Fruit fly (Drosophila melanogaster) whole organism, embryonic: ENCODE data around the gene CG4957.
A peak's percentile ranks its signal among the peaks of the same experiment; 100 is the strongest.

Source experiments
- BtbVII ChIP-seq: fragments of 200-800 bp; sonication (Bioruptor generic); optimal IDR thresholded peaks from 3 replicates; lab custom pipeline; 2017; ENCODE audit warnings: missing biosample characterization, mild to moderate bottlenecking, missing genetic modification characterization
- CG10979 ChIP-seq: fragments of 200-800 bp; sonication (Bioruptor generic); optimal IDR thresholded peaks from 2 replicates; lab custom pipeline; 2018; ENCODE audit warnings: missing biosample characterization, mild to moderate bottlenecking, missing genetic modification characterization, moderate library complexity
- CG11085 ChIP-seq: fragments of 200-800 bp; sonication (Bioruptor generic); IDR thresholded peaks from 2 replicates; pipeline ENCODE4 v1.3.6; 2022; ENCODE audit warnings: missing biosample characterization, missing genetic modification characterization
- CG11504 ChIP-seq: fragments of 200-800 bp; sonication (Bioruptor generic); optimal IDR thresholded peaks from 3 replicates; lab custom pipeline; 2019; ENCODE audit warnings: missing biosample characterization, mild to moderate bottlenecking, missing genetic modification characterization, moderate library complexity
- CG12104 ChIP-seq: fragments of 200-800 bp; sonication (Bioruptor generic); optimal IDR thresholded peaks from 3 replicates; lab custom pipeline; 2016; ENCODE audit warnings: missing biosample characterization, missing genetic modification characterization
- CG13624 ChIP-seq: fragments of 200-800 bp; sonication (Bioruptor generic); optimal IDR thresholded peaks from 2 replicates; lab custom pipeline; 2016; ENCODE audit warnings: missing biosample characterization, missing genetic modification characterization
- CG15011 ChIP-seq: fragments of 200-800 bp; sonication (Bioruptor generic); optimal IDR thresholded peaks from 3 replicates; lab custom pipeline; 2018; ENCODE audit warnings: missing biosample characterization, mild to moderate bottlenecking, missing genetic modification characterization
- CG17359 ChIP-seq: fragments of 200-800 bp; sonication (Bioruptor generic); optimal IDR thresholded peaks from 3 replicates; lab custom pipeline; 2018; ENCODE audit warnings: missing biosample characterization, mild to moderate bottlenecking, missing genetic modification characterization, moderate library complexity
- CG18599 ChIP-seq: fragments of 200-800 bp; sonication (Bioruptor generic); optimal IDR thresholded peaks from 3 replicates; lab custom pipeline; 2017; ENCODE audit warnings: missing biosample characterization, missing genetic modification characterization, mild to moderate bottlenecking, moderate library complexity, missing genetic modification reagents
- CG32772 ChIP-seq: fragments of 200-800 bp; sonication (Bioruptor generic); IDR thresholded peaks from 2 replicates; pipeline ENCODE4 v1.3.6; 2022; ENCODE audit warnings: missing biosample characterization, missing genetic modification characterization
- CG33557 ChIP-seq: fragments of 200-800 bp; sonication (Bioruptor generic); optimal IDR thresholded peaks from 2 replicates; lab custom pipeline; 2019; ENCODE audit warnings: missing biosample characterization, mild to moderate bottlenecking, missing genetic modification characterization, moderate library complexity
- CG34224 ChIP-seq: fragments of 200-800 bp; sonication (Bioruptor generic); IDR thresholded peaks from 3 replicates; pipeline ENCODE4 v1.3.6; 2022; ENCODE audit warnings: missing biosample characterization, missing genetic modification characterization; ENCODE audit not compliant: partially characterized antibody
- CG4617 ChIP-seq: fragments of 200-800 bp; sonication (Bioruptor generic); optimal IDR thresholded peaks from 3 replicates; lab custom pipeline; 2016; ENCODE audit warnings: missing biosample characterization, missing genetic modification characterization, borderline replicate concordance
- CG7556 ChIP-seq: fragments of 200-800 bp; sonication (Bioruptor generic); optimal IDR thresholded peaks from 2 replicates; lab custom pipeline; 2017; ENCODE audit warnings: missing biosample characterization, mild to moderate bottlenecking, missing genetic modification characterization
- CG9727 ChIP-seq: fragments of 200-800 bp; sonication (Bioruptor generic); optimal IDR thresholded peaks from 3 replicates; lab custom pipeline; 2017; ENCODE audit warnings: missing biosample characterization, mild to moderate bottlenecking, missing genetic modification characterization
- Chrac-16 ChIP-seq: fragments of 200-800 bp; sonication (Bioruptor generic); optimal IDR thresholded peaks from 3 replicates; lab custom pipeline; 2016; ENCODE audit warnings: missing biosample characterization, missing genetic modification characterization
- CkIIα-i1 ChIP-seq: fragments of 200-800 bp; sonication (Bioruptor generic); IDR thresholded peaks from 2 replicates; pipeline ENCODE4 v1.3.6; 2022; ENCODE audit warnings: missing biosample characterization, missing genetic modification characterization
- D ChIP-seq, 2 experiments: fragments of 200-800 bp in 1 of 2; fragments of >200 bp in 1 of 2; sonication (Bioruptor generic) in 1 of 2; optimal IDR thresholded peaks; 2 replicates in 1 of 2; 3 replicates in 1 of 2; lab custom pipeline; 2017; ENCODE audit warnings: mild to moderate bottlenecking in 1 of 2, missing biosample characterization in 1 of 2, missing genetic modification characterization in 1 of 2, missing genetic modification reagents in 1 of 2
- Dp ChIP-seq: fragments of 200-800 bp; sonication (Bioruptor generic); optimal IDR thresholded peaks from 2 replicates; lab custom pipeline; 2018; ENCODE audit warnings: missing biosample characterization, mild to moderate bottlenecking, missing genetic modification characterization, moderate library complexity
- E2f1 ChIP-seq: fragments of 200-800 bp; sonication (Bioruptor generic); IDR thresholded peaks from 2 replicates; pipeline ENCODE4 v1.3.6; 2022; ENCODE audit warnings: missing biosample characterization, missing genetic modification characterization
- ERR ChIP-seq: fragments of 200-800 bp; sonication (Bioruptor generic); optimal IDR thresholded peaks from 2 replicates; lab custom pipeline; 2016; ENCODE audit warnings: missing biosample characterization, missing genetic modification characterization
- Eip74EF ChIP-seq, 2 experiments: fragments of 200-800 bp in 1 of 2; fragments of >200 bp in 1 of 2; sonication (Bioruptor generic) in 1 of 2; optimal IDR thresholded peaks; 2 replicates each; lab custom pipeline; 2017 to 2019; ENCODE audit warnings: missing biosample characterization in 2 of 2, missing genetic modification characterization in 2 of 2, mild to moderate bottlenecking in 1 of 2, moderate library complexity in 1 of 2
- HmgD ChIP-seq: fragments of 200-800 bp; sonication (Bioruptor generic); optimal IDR thresholded peaks from 3 replicates; lab custom pipeline; 2016; ENCODE audit warnings: missing biosample characterization, missing genetic modification characterization
- MBD-R2 ChIP-seq: fragments of 200-800 bp; sonication (Bioruptor generic); IDR thresholded peaks from 2 replicates; pipeline ENCODE4 v1.3.6; 2022; ENCODE audit warnings: missing biosample characterization, missing genetic modification characterization
- Mad ChIP-seq: fragments of 200-800 bp; sonication (Bioruptor generic); optimal IDR thresholded peaks from 2 replicates; lab custom pipeline; 2016; ENCODE audit warnings: missing biosample characterization, missing genetic modification characterization
- Nf-YA ChIP-seq: fragments of 200-800 bp; sonication (Bioruptor generic); IDR thresholded peaks from 2 replicates; pipeline ENCODE4 v1.3.6; 2022; ENCODE audit warnings: missing biosample characterization, missing genetic modification characterization
- Nf-YC ChIP-seq: fragments of 200-800 bp; optimal IDR thresholded peaks from 3 replicates; lab custom pipeline; 2019; ENCODE audit warnings: missing biosample characterization, mild to moderate bottlenecking, missing genetic modification characterization, moderate library complexity
- Opbp ChIP-seq: fragments of 200-800 bp; sonication (Bioruptor generic); IDR thresholded peaks from 3 replicates; pipeline ENCODE4 v1.3.6; 2022; ENCODE audit warnings: missing biosample characterization, missing genetic modification characterization; ENCODE audit not compliant: partially characterized antibody
- PHDP ChIP-seq: fragments of 200-800 bp; sonication (Bioruptor generic); optimal IDR thresholded peaks from 3 replicates; lab custom pipeline; 2018; ENCODE audit warnings: missing biosample characterization, mild to moderate bottlenecking, missing genetic modification characterization, moderate library complexity
- cas ChIP-seq: fragments of 200-800 bp; sonication (Bioruptor generic); IDR thresholded peaks from 2 replicates; pipeline ENCODE4 v1.3.6; 2022; ENCODE audit warnings: missing biosample characterization, missing genetic modification characterization
- crc ChIP-seq: fragments of 200-800 bp; sonication (Bioruptor generic); optimal IDR thresholded peaks from 2 replicates; lab custom pipeline; 2016; ENCODE audit warnings: missing biosample characterization, missing genetic modification characterization
- dysf ChIP-seq: fragments of 200-800 bp; sonication (Bioruptor generic); IDR thresholded peaks from 3 replicates; pipeline ENCODE4 v1.3.6; 2022; ENCODE audit warnings: missing biosample characterization, missing genetic modification characterization
- h ChIP-seq: fragments of >200 bp; optimal IDR thresholded peaks from 2 replicates; lab custom pipeline; 2017
- inv ChIP-seq: fragments of 200-800 bp; sonication (Bioruptor generic); IDR thresholded peaks from 2 replicates; pipeline ENCODE4 v1.3.6; 2022; ENCODE audit warnings: missing biosample characterization, missing genetic modification characterization; ENCODE audit not compliant: partially characterized antibody
- kah ChIP-seq: fragments of 200-800 bp; sonication (Bioruptor generic); optimal IDR thresholded peaks from 2 replicates; lab custom pipeline; 2018; ENCODE audit warnings: missing biosample characterization, mild to moderate bottlenecking, missing genetic modification characterization
- maf-S ChIP-seq: fragments of 200-800 bp; sonication (Bioruptor generic); optimal IDR thresholded peaks from 2 replicates; lab custom pipeline; 2016; ENCODE audit warnings: missing biosample characterization, missing genetic modification characterization
- nerfin-2 ChIP-seq: fragments of 200-800 bp; sonication (Bioruptor generic); IDR thresholded peaks from 2 replicates; pipeline ENCODE4 v1.3.6; 2022; ENCODE audit warnings: missing biosample characterization, missing genetic modification characterization; ENCODE audit not compliant: partially characterized antibody
- onecut ChIP-seq: fragments of 200-800 bp; sonication (Bioruptor generic); IDR thresholded peaks from 2 replicates; pipeline ENCODE4 v1.3.6; 2022; ENCODE audit warnings: missing biosample characterization, missing genetic modification characterization
- pfk ChIP-seq: fragments of 200-800 bp; sonication (Bioruptor generic); optimal IDR thresholded peaks from 2 replicates; lab custom pipeline; 2018; ENCODE audit warnings: missing biosample characterization, mild to moderate bottlenecking, missing genetic modification characterization, moderate library complexity
- pho ChIP-seq: fragments of 200-800 bp; sonication (Bioruptor generic); optimal IDR thresholded peaks from 2 replicates; lab custom pipeline; 2016; ENCODE audit warnings: missing biosample characterization, missing genetic modification characterization
- pum ChIP-seq: fragments of 200-800 bp; sonication (Bioruptor generic); optimal IDR thresholded peaks from 2 replicates; lab custom pipeline; 2016; ENCODE audit warnings: missing biosample characterization, missing genetic modification characterization
- row ChIP-seq: fragments of 200-800 bp; sonication (Bioruptor generic); IDR thresholded peaks from 3 replicates; pipeline ENCODE4 v1.3.6; 2022; ENCODE audit warnings: missing biosample characterization, missing genetic modification characterization
- seq ChIP-seq: fragments of 200-800 bp; sonication (Bioruptor generic); IDR thresholded peaks from 2 replicates; pipeline ENCODE4 v1.3.6; 2022; ENCODE audit warnings: missing biosample characterization, missing genetic modification characterization
- sima ChIP-seq: fragments of 200-800 bp; sonication (Bioruptor generic); optimal IDR thresholded peaks from 2 replicates; lab custom pipeline; 2016; ENCODE audit warnings: missing biosample characterization, missing genetic modification characterization
- slbo ChIP-seq: fragments of 200-800 bp; sonication (Bioruptor generic); IDR thresholded peaks from 2 replicates; pipeline ENCODE4 v1.3.6; 2022; ENCODE audit warnings: missing biosample characterization, missing genetic modification characterization
- slou ChIP-seq: fragments of 200-800 bp; sonication (Bioruptor generic); optimal IDR thresholded peaks from 3 replicates; lab custom pipeline; 2016; ENCODE audit warnings: missing biosample characterization, missing genetic modification characterization
- sqz ChIP-seq: fragments of 200-800 bp; sonication (Bioruptor generic); optimal IDR thresholded peaks from 3 replicates; lab custom pipeline; 2018; ENCODE audit warnings: missing biosample characterization, mild to moderate bottlenecking, missing genetic modification characterization
- ssp ChIP-seq: fragments of 200-800 bp; sonication (Bioruptor generic); IDR thresholded peaks from 2 replicates; pipeline ENCODE4 v1.3.6; 2022; ENCODE audit warnings: missing biosample characterization, missing genetic modification characterization
- wor ChIP-seq: fragments of 200-800 bp; sonication (Bioruptor generic); IDR thresholded peaks from 2 replicates; pipeline ENCODE4 v1.3.6; 2022; ENCODE audit warnings: missing biosample characterization, missing genetic modification characterization

The CG4957 gene

DNA sequence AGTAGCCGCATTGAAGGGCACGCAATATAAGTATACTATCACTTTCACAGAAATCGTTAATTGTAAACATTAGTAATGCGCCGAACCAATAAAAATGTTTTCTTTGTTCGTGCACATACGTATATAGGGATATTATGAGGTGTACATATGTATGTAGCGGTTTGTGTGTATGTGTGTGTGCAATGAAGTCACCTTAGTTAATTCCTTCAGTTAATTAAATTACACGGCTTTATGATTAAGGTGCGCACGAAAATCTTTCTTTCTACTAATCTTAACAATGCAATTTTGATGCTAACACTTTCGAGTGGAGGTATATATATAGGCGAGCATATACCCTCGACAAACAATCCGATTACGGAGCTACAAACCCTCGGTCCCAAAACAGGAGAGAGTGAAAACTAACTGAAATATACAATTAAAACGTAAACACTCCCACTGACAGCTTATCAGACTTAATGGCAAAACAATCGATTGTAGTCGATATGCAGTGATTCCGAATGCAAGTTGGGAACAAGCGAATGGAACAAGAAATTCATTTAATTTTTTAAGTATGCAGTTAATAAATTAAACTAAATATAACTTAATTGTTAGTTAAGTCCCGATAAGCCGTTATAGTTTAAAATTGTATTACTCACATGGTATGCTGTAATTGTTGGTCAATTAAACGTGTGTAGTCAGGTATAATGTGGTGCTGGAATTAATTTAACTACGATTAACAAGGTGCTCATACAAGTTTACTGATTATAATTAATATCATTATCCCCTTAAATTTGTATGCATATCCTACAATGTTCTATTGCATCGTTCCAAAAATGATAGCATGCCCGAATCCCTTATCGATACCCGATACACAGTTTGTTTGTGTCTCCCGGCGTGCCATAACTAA, 47.9 kb upstream of the CG4957 start, which contains the start of the genes Npc1a and Prosalpha6 (continued):
- no peak for TF ChIP-seq slou (GFP tag; lab: Kevin White, UChicago)
- TF ChIP-seq kah (GFP tag; lab: Kevin White, UChicago), result peak; percentile 2
- no peak for TF ChIP-seq Nf-YA (GFP tag; lab: Robert Waterston, UW)
- peak; percentile 6 for TF ChIP-seq CG33557 (GFP tag; lab: Kevin White, UChicago)
- TF ChIP-seq HmgD (GFP tag; lab: Kevin White, UChicago), result no peak
- TF ChIP-seq maf-S, result no peak
- TF ChIP-seq CG17359 (tag; lab: Kevin White, UChicago), result no peak
- TF ChIP-seq Eip74EF (GFP tag; optimal IDR thresholded peaks at IDR 0.05; lab: Kevin White, UChicago), result no peak
- peak; percentile 95 for TF ChIP-seq pfk (GFP tag; lab: Kevin White, UChicago)
- TF ChIP-seq CG34224 (GFP tag; lab: Robert Waterston, UW), result no peak
- peak; percentile 77; the same call in 2 of the 3 replicates for TF ChIP-seq Opbp (GFP tag; lab: Robert Waterston, UW)
- no peak for TF ChIP-seq BtbVII (GFP tag; lab: Kevin White, UChicago)
- peak; percentile 23 for TF ChIP-seq Dp
- no peak for TF ChIP-seq ERR (GFP tag; lab: Kevin White, UChicago)
- no peak for TF ChIP-seq CG11085 (GFP tag; lab: Robert Waterston, UW)
- no peak for TF ChIP-seq pum (GFP tag; lab: Kevin White, UChicago)
- TF ChIP-seq CG10979 (tag; lab: Kevin White, UChicago), result no peak
- TF ChIP-seq Chrac-16 (GFP tag; lab: Kevin White, UChicago), result no peak
- TF ChIP-seq pho (GFP tag; lab: Kevin White, UChicago), result no peak
- TF ChIP-seq CG9727 (GFP tag; lab: Kevin White, UChicago), result peak; percentile 12
- TF ChIP-seq CG11504 (tag; lab: Kevin White, UChicago), result no peak
- TF ChIP-seq CG18599 (GFP tag; lab: Kevin White, UChicago), result no peak
- no peak for TF ChIP-seq CG32772
- TF ChIP-seq CG4617, result peak; percentile 11
- TF ChIP-seq MBD-R2 (GFP tag; lab: Robert Waterston, UW), result no peak
- TF ChIP-seq CG15011 (GFP tag; lab: Kevin White, UChicago), result no peak
- TF ChIP-seq CkIIα-i1, result no peak
- TF ChIP-seq inv (GFP tag; lab: Robert Waterston, UW), result peak; percentile 66; the same call in 1 of the 2 replicates
- no peak for TF ChIP-seq CG13624 (GFP tag; lab: Kevin White, UChicago)
- TF ChIP-seq wor (GFP tag; lab: Robert Waterston, UW), result no peak
- no peak for TF ChIP-seq E2f1 (GFP tag; lab: Robert Waterston, UW)
- TF ChIP-seq h (lab: Kevin White, UChicago), result no peak
- TF ChIP-seq Nf-YC (tag; lab: Kevin White, UChicago), result peak; percentile 30
- TF ChIP-seq CG7556 (GFP tag; lab: Kevin White, UChicago), result no peak
- TF ChIP-seq row (GFP tag; lab: Robert Waterston, UW), result peak; percentile 71
- TF ChIP-seq nerfin-2 (GFP tag; lab: Robert Waterston, UW), result 0 out of 2 replicates have a peak, but pooled peaks have one; percentile 27
- no peak for TF ChIP-seq dysf (GFP tag; lab: Robert Waterston, UW)
- TF ChIP-seq D (optimal IDR thresholded peaks at IDR 0.05; lab: Kevin White, UChicago), result no peak
- no peak for TF ChIP-seq D (GFP tag; optimal IDR thresholded peaks at IDR 0.05; lab: Kevin White, UChicago)
- peak; percentile 30 for TF ChIP-seq Mad (GFP tag; lab: Kevin White, UChicago)
- TF ChIP-seq seq, result no peak
- TF ChIP-seq sqz (GFP tag; lab: Kevin White, UChicago), result no peak
- TF ChIP-seq onecut (GFP tag; lab: Robert Waterston, UW), result no peak
- TF ChIP-seq cas (GFP tag; lab: Robert Waterston, UW), result no peak
- TF ChIP-seq PHDP (tag; lab: Kevin White, UChicago), result no peak
- TF ChIP-seq ssp (GFP tag; lab: Robert Waterston, UW), result peak; percentile 68
- no peak; the same call in 1 of the 2 replicates for TF ChIP-seq slbo (GFP tag; lab: Robert Waterston, UW)
- TF ChIP-seq sima (GFP tag; lab: Kevin White, UChicago), result no peak
- no peak for TF ChIP-seq crc (GFP tag; lab: Kevin White, UChicago)
- no peak for TF ChIP-seq CG12104 (GFP tag; lab: Kevin White, UChicago)
